Fruit fly (Drosophila melanogaster) whole organism, larva: ENCODE measurements around the gene Peritrophin-15b.

ENCODE experiments used
- noc ChIP-seq: fragments of 200-800 bp; sonication (Bioruptor generic); optimal IDR thresholded peaks from 3 replicates; lab custom pipeline; 2019; ENCODE audit warnings: missing biosample characterization, mild to moderate bottlenecking, missing genetic modification characterization, moderate library complexity

The Peritrophin-15b gene

dm6 chr2L:8393122-8393521 is 1.6 kb downstream of the Peritrophin-15b start, which contains the start of gene Acp29AB:
Acp29AB (minus strand) TSS chr2L:8393222.
- no peak for TF ChIP-seq noc

dm6 chr2L:8392298-8392697 is 2.4 kb downstream of the Peritrophin-15b start, which contains the start of gene CG42820:
CG42820 (minus strand) TSS chr2L:8392398.
- no peak for TF ChIP-seq noc

- TF ChIP-seq noc: no peak
Observed at dm6 chr2L:8389231-8389630, 5.5 kb downstream of the Peritrophin-15b start, which contains the start of gene CG42819. CG42819 (minus strand) TSS chr2L:8389331.

- TF ChIP-seq noc: no peak
Observed at dm6 chr2L:8385849-8386248, 8.9 kb downstream of the Peritrophin-15b start.

- no peak for TF ChIP-seq noc
Observed at dm6 chr2L:8384985-8385519, 9.7 kb downstream of the Peritrophin-15b start.

dm6 chr2L:8384108-8384601 is 10.6 kb downstream of the Peritrophin-15b start, which contains the start of the genes Dad1 and CG13384:
Dad1 (minus strand) TSS chr2L:8384137.
CG13384 (plus strand) TSS chr2L:8384455.
- TF ChIP-seq noc: peak; percentile 97

- peak; percentile 69 for TF ChIP-seq noc
Observed at dm6 chr2L:8382646-8383045, 12.1 kb downstream of the Peritrophin-15b start, which contains the start of the genes CG13392 and Rcd4. CG13392 (minus strand) TSS chr2L:8382807. Rcd4 (plus strand) TSS chr2L:8382861.

- TF ChIP-seq noc: peak; percentile 70
Observed at dm6 chr2L:8381508-8382036, 13.2 kb downstream of the Peritrophin-15b start, which contains the start of gene AlaRS. AlaRS (minus strand) TSS chr2L:8381764.

- peak; percentile 99 for TF ChIP-seq noc
Observed at dm6 chr2L:8376717-8377116, 18.0 kb downstream of the Peritrophin-15b start, which contains the start of the genes CG13390 and CG17294. CG13390 (minus strand) TSS chr2L:8376797. CG17294 (plus strand) TSS chr2L:8377035.

- no peak for TF ChIP-seq noc
Observed at dm6 chr2L:8374235-8374634, 20.5 kb downstream of the Peritrophin-15b start, which contains the start of gene Wdr82. Wdr82 (plus strand) TSS chr2L:8374461.

dm6 chr2L:8372248-8372647 is 22.5 kb downstream of the Peritrophin-15b start:
- no peak for TF ChIP-seq noc

- no peak for TF ChIP-seq noc
Observed at dm6 chr2L:8371354-8371937, 23.3 kb downstream of the Peritrophin-15b start.

- TF ChIP-seq noc: peak; percentile 70
Observed at dm6 chr2L:8370364-8371326, 24.1 kb downstream of the Peritrophin-15b start, which contains the start of gene CG17292. CG17292 (plus strand) TSS chr2L:8370454.

- TF ChIP-seq noc: no peak
Observed at dm6 chr2L:8365701-8366643, 28.8 kb downstream of the Peritrophin-15b start, which contains the start of gene Pp2A-29B. Pp2A-29B (plus strand) TSS chr2L:8366038.
